Fruit fly (Drosophila melanogaster): ENCODE measurements around the gene crim.

DNA sequence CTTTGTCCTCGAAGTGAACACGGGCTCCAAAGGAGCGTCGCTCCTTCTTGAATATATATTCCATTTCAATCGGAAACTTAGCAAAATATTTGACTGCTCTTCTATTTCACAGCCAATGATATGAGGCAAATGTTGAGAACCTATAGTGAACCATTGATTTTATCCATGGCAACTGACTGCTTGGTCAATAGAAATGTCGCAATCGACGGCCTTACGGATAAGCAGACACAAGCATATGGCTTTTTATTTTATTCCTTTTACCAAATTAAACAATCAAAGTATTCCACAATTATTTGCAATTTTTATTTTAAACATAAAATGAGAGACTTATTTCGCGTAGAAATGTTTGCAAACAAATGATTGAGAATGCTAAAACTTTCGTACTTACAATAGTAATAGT lies 12.0 kb downstream of the crim start, which contains the start of gene Dnai2:
- TF ChIP-seq CTCF (optimal IDR thresholded peaks at IDR 0.05) = no peak
- TF ChIP-seq CG8478 (optimal IDR thresholded peaks at IDR 0.05) = no peak
